Worm (Caenorhabditis elegans) whole organism, midembryonic: ENCODE measurements around the gene prmn-1.

Experiments
- T22C8.4 ChIP-seq: fragments of 200-800 bp; sonication (Bioruptor generic); IDR thresholded peaks from 2 replicates; pipeline ENCODE4 v1.3.6; 2022; ENCODE audit warnings: missing genetic modification characterization, missing compliant biosample characterization
- cog-1 ChIP-seq: sonication (generic microtip); optimal IDR thresholded peaks from 2 replicates; lab custom pipeline; 2016; ENCODE audit warnings: missing genetic modification characterization, missing compliant biosample characterization
- flt-1 ChIP-seq: fragments of 200-800 bp; sonication (Bioruptor generic); IDR thresholded peaks from 2 replicates; pipeline ENCODE4 v1.3.6; 2022; ENCODE audit warnings: missing genetic modification characterization, missing compliant biosample characterization
- ztf-23 ChIP-seq: fragments of 200-800 bp; sonication (Bioruptor generic); IDR thresholded peaks from 2 replicates; pipeline ENCODE4 v1.3.6; 2022; ENCODE audit warnings: missing genetic modification reagents, missing genetic modification characterization, missing compliant biosample characterization
- ztf-29 ChIP-seq: fragments of 200-800 bp; sonication (Bioruptor generic); IDR thresholded peaks from 2 replicates; pipeline ENCODE4 v1.3.6; 2022; ENCODE audit warnings: missing genetic modification reagents, missing genetic modification characterization, missing compliant biosample characterization

DNA sequence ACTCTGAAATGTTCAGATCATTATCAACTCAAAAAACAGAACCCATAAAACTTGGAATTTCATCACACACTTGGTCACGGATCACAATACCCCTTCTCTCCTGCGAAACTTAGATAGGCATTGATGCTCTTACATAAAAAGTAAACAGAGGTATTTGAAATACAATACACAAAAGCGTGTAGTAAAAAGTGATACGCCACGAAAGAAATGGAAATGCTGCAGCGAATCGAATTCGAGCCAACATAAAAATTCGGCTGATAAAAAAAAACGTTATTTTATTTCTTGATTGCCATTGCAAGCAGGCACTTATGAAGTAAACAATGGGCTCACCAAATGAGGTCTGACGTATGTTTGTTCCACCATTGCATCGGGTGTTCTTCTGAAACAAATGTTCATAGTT lies 41.8 kb downstream of the prmn-1 start:
- TF ChIP-seq flt-1 (GFP tag; lab: Robert Waterston, UW) (no peak), ztf-23 (GFP tag; lab: Robert Waterston, UW) (no peak), ztf-29 (GFP tag; lab: Robert Waterston, UW) (no peak), cog-1 (tag; lab: Kevin White, UChicago) (no peak), T22C8.4 (no peak)
